Worm (Caenorhabditis elegans): ENCODE data around the gene fipr-28.

- no peak for TF ChIP-seq mep-1 (tag; optimal IDR thresholded peaks at IDR 0.05)
- no peak for TF ChIP-seq nhr-28 (tag; optimal IDR thresholded peaks at IDR 0.05)
- no peak for TF ChIP-seq flh-1 (GFP tag; optimal IDR thresholded peaks at IDR 0.05)
- no peak for TF ChIP-seq nhr-2 (tag; optimal IDR thresholded peaks at IDR 0.05)
- TF ChIP-seq M03D4.4 (tag; optimal IDR thresholded peaks at IDR 0.05) = no peak
- TF ChIP-seq pha-4 (tag; optimal IDR thresholded peaks at IDR 0.05) = no peak
- no peak for TF ChIP-seq nhr-76 (tag; optimal IDR thresholded peaks at IDR 0.05)
- TF ChIP-seq unc-39 (tag; optimal IDR thresholded peaks at IDR 0.05) = no peak
- TF ChIP-seq unc-62 (GFP tag; optimal IDR thresholded peaks at IDR 0.05) = no peak
These were observed 17.9 kb downstream of the fipr-28 start for ce11 chrIV:16645492-16646191.

All from whole organism, mixed stage, embryonic.